Worm (Caenorhabditis elegans): ENCODE data around the gene C46C2.5.

ce11 chrIV:9218415-9218814 is 26.0 kb upstream of the C46C2.5 start:
- no peak for TF ChIP-seq ref-1 (GFP tag; conservative IDR thresholded peaks at IDR 0.05)
- TF ChIP-seq ztf-23 (GFP tag; IDR thresholded peaks at IDR 0.05), result no peak
- no peak for TF ChIP-seq T22C8.4 (GFP tag; IDR thresholded peaks at IDR 0.05)
- TF ChIP-seq ztf-29 (GFP tag; IDR thresholded peaks at IDR 0.05), result no peak
- no peak for TF ChIP-seq tab-1 (GFP tag; IDR thresholded peaks at IDR 0.05)

All from whole organism, midembryonic.